Fruit fly (Drosophila melanogaster): Measurements from ENCODE around the gene CG9098.

The CG9098 gene

dm6 chr2L:6031838-6032237, 19.7 kb upstream of the CG9098 start:
- no peak for TF ChIP-seq CTCF (optimal IDR thresholded peaks at IDR 0.05)
- no peak for TF ChIP-seq CG8478 (optimal IDR thresholded peaks at IDR 0.05)

dm6 chr2L:6028712-6029111, 16.6 kb upstream of the CG9098 start:
- no peak for TF ChIP-seq CG8478 (optimal IDR thresholded peaks at IDR 0.05)
- no peak for TF ChIP-seq CTCF (optimal IDR thresholded peaks at IDR 0.05)

dm6 chr2L:6024345-6024907, 12.3 kb upstream of the CG9098 start, which contains the start of gene CG9107:
TSS of gene CG9107 (minus strand) at chr2L:6024539.
- TF ChIP-seq CTCF (optimal IDR thresholded peaks at IDR 0.05) (peak in 1 of 2 experiments; percentile 37), CG8478 (optimal IDR thresholded peaks at IDR 0.05) (no peak)

- no peak for TF ChIP-seq CTCF (optimal IDR thresholded peaks at IDR 0.05)
- no peak for TF ChIP-seq CG8478 (optimal IDR thresholded peaks at IDR 0.05)
Measured at dm6 chr2L:6022793-6023192, 10.7 kb upstream of the CG9098 start.

- TF ChIP-seq CG8478 (optimal IDR thresholded peaks at IDR 0.05) (no peak), CTCF (optimal IDR thresholded peaks at IDR 0.05) (no peak)
Measured at dm6 chr2L:6020535-6020934, 8.4 kb upstream of the CG9098 start, which contains the start of gene CG13996. TSS of gene CG13996 (plus strand) at chr2L:6020835.

- TF ChIP-seq CTCF (optimal IDR thresholded peaks at IDR 0.05) (no peak), CG8478 (optimal IDR thresholded peaks at IDR 0.05) (no peak)
Measured at dm6 chr2L:6019352-6020131, 7.4 kb upstream of the CG9098 start, which contains the start of gene H2.0. TSS of gene H2.0 (minus strand) at chr2L:6019402.

- TF ChIP-seq CG8478 (optimal IDR thresholded peaks at IDR 0.05) (no peak), CTCF (optimal IDR thresholded peaks at IDR 0.05) (peak; percentile 24 to 34)
Measured at dm6 chr2L:6013071-6013417, 906 bp upstream of the CG9098 start.

dm6 chr2L:6006508-6007232, 5.5 kb downstream of the CG9098 start, which contains the start of gene Gal:
TSS of gene Gal (minus strand) at chr2L:6006827.
- TF ChIP-seq CTCF (optimal IDR thresholded peaks at IDR 0.05) (no peak), CG8478 (optimal IDR thresholded peaks at IDR 0.05) (no peak)

- TF ChIP-seq CG8478 (optimal IDR thresholded peaks at IDR 0.05) (no peak), CTCF (optimal IDR thresholded peaks at IDR 0.05) (no peak)
Measured at dm6 chr2L:6000065-6000464, 12.1 kb downstream of the CG9098 start, which contains the start of gene Tsp26A. TSS of gene Tsp26A (plus strand) at chr2L:6000228.

dm6 chr2L:5999247-5999646, 12.9 kb downstream of the CG9098 start, which contains the start of gene Kdm5:
TSS of gene Kdm5 (minus strand) at chr2L:5999501.
- peak in 1 of 2 experiments; percentile 7 for TF ChIP-seq CTCF (optimal IDR thresholded peaks at IDR 0.05)
- TF ChIP-seq CG8478 (optimal IDR thresholded peaks at IDR 0.05), result no peak

- TF ChIP-seq CTCF (optimal IDR thresholded peaks at IDR 0.05) (no peak), CG8478 (optimal IDR thresholded peaks at IDR 0.05) (no peak)
Measured at dm6 chr2L:5998383-5998782, 13.8 kb downstream of the CG9098 start.

- TF ChIP-seq CTCF (optimal IDR thresholded peaks at IDR 0.05) (no peak), CG8478 (optimal IDR thresholded peaks at IDR 0.05) (no peak)
Measured at dm6 chr2L:5997609-5998229, 14.4 kb downstream of the CG9098 start.

- TF ChIP-seq CTCF (optimal IDR thresholded peaks at IDR 0.05) (no peak), CG8478 (optimal IDR thresholded peaks at IDR 0.05) (no peak)
Measured at dm6 chr2L:5990447-5990846, 21.7 kb downstream of the CG9098 start.

- TF ChIP-seq CTCF (optimal IDR thresholded peaks at IDR 0.05) (no peak), CG8478 (optimal IDR thresholded peaks at IDR 0.05) (no peak)
Measured at dm6 chr2L:5988115-5989092, 23.7 kb downstream of the CG9098 start.

Data from S2 (cell line).